Worm (Caenorhabditis elegans): ENCODE measurements around the gene prp-18.

DNA sequence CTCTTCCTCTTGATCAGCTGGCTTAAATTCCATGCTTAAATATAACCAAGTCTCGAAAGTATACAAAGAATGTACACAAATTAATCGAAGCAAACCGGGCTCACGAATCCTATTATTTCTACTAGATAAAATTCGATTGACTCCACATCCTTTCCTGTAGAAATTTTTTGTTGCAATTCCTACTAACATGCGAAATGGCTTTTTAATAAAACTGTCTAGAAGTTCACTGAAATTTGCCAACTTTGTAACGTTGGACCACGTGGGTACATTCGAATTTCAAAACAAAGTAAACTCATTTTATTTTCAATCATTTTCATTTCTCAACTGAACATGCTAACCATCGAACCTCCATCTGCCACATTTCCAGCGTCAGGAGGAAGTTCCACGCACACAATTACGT, 10.9 kb upstream of the prp-18 start, which contains the start of gene ssp-32:
- TF ChIP-seq fkh-10 (GFP tag; optimal IDR thresholded peaks at IDR 0.05), result no peak
- no peak for TF ChIP-seq mdl-1 (tag; optimal IDR thresholded peaks at IDR 0.05)
- TF ChIP-seq elt-1 (tag; optimal IDR thresholded peaks at IDR 0.05), result no peak
- no peak for TF ChIP-seq fos-1 (tag; optimal IDR thresholded peaks at IDR 0.05)
- no peak for TF ChIP-seq unc-62 (GFP tag; optimal IDR thresholded peaks at IDR 0.05)
- no peak for TF ChIP-seq elt-2 (tag; optimal IDR thresholded peaks at IDR 0.05)
- TF ChIP-seq ama-1 (optimal IDR thresholded peaks at IDR 0.05), result no peak
- TF ChIP-seq tbx-2 (tag; optimal IDR thresholded peaks at IDR 0.05), result no peak
- TF ChIP-seq nhr-76 (tag; optimal IDR thresholded peaks at IDR 0.05), result no peak
- TF ChIP-seq unc-39 (tag; optimal IDR thresholded peaks at IDR 0.05), result no peak
- no peak for TF ChIP-seq ztf-11 (tag; optimal IDR thresholded peaks at IDR 0.05)
- no peak for TF ChIP-seq nhr-28 (tag; optimal IDR thresholded peaks at IDR 0.05)
- no peak for TF ChIP-seq ceh-28 (tag; optimal IDR thresholded peaks at IDR 0.05)
- TF ChIP-seq nhr-237 (tag; optimal IDR thresholded peaks at IDR 0.05), result no peak

All from whole organism, L3 larva.